Worm (Caenorhabditis elegans): ENCODE results near the gene B0294.3.

The B0294.3 gene

ce11 chrX:1857777-1858176, 34.2 kb upstream of the B0294.3 start:
- TF ChIP-seq scrt-1 (GFP tag; IDR thresholded peaks at IDR 0.05) (no peak), tra-4 (tag; optimal IDR thresholded peaks at IDR 0.05) (no peak), flt-1 (GFP tag; IDR thresholded peaks at IDR 0.05) (no peak), hmbx-1 (tag; optimal IDR thresholded peaks at IDR 0.05) (no peak), F13C5.2 (tag; optimal IDR thresholded peaks at IDR 0.05) (no peak), ets-7 (tag; optimal IDR thresholded peaks at IDR 0.05) (no peak), ama-1 (optimal IDR thresholded peaks at IDR 0.05) (no peak), B0310.2 (tag; optimal IDR thresholded peaks at IDR 0.05) (no peak), aly-1 (tag; optimal IDR thresholded peaks at IDR 0.05) (no peak), ceh-13 (GFP tag; optimal IDR thresholded peaks at IDR 0.05) (no peak), ceh-36 (tag; optimal IDR thresholded peaks at IDR 0.05) (no peak), tbx-37 (GFP tag; conservative IDR thresholded peaks at IDR 0.05) (no peak), pes-1 (GFP tag; IDR thresholded peaks at IDR 0.05) (no peak), hnd-1 (tag; optimal IDR thresholded peaks at IDR 0.05) (no peak), tbx-11 (GFP tag; IDR thresholded peaks at IDR 0.05) (no peak), sea-1 (GFP tag; conservative IDR thresholded peaks at IDR 0.05) (no peak), hmg-4 (GFP tag; optimal IDR thresholded peaks at IDR 0.05) (no peak)

- TF ChIP-seq hnd-1 (tag; optimal IDR thresholded peaks at IDR 0.05) = peak; percentile 57
- peak; percentile 73 for TF ChIP-seq ceh-36 (tag; optimal IDR thresholded peaks at IDR 0.05)
- peak; percentile 79 for TF ChIP-seq ets-7 (tag; optimal IDR thresholded peaks at IDR 0.05)
- TF ChIP-seq scrt-1 (GFP tag; IDR thresholded peaks at IDR 0.05) = peak; percentile 90
- TF ChIP-seq ceh-13 (GFP tag; optimal IDR thresholded peaks at IDR 0.05) = peak; percentile 73
- peak; percentile 86 for TF ChIP-seq aly-1 (tag; optimal IDR thresholded peaks at IDR 0.05)
- peak; percentile 91 for TF ChIP-seq pes-1 (GFP tag; IDR thresholded peaks at IDR 0.05)
- TF ChIP-seq tbx-37 (GFP tag; conservative IDR thresholded peaks at IDR 0.05) = peak; percentile 85
- peak; percentile 87 for TF ChIP-seq F13C5.2 (tag; optimal IDR thresholded peaks at IDR 0.05)
- TF ChIP-seq tbx-11 (GFP tag; IDR thresholded peaks at IDR 0.05) = peak; percentile 88
- no peak for TF ChIP-seq hmbx-1 (tag; optimal IDR thresholded peaks at IDR 0.05)
- TF ChIP-seq hmg-4 (GFP tag; optimal IDR thresholded peaks at IDR 0.05) = peak; percentile 88
- peak; percentile 91 for TF ChIP-seq sea-1 (GFP tag; conservative IDR thresholded peaks at IDR 0.05)
- peak; percentile 63 for TF ChIP-seq B0310.2 (tag; optimal IDR thresholded peaks at IDR 0.05)
- peak; percentile 89 for TF ChIP-seq flt-1 (GFP tag; IDR thresholded peaks at IDR 0.05)
- peak; percentile 59 for TF ChIP-seq tra-4 (tag; optimal IDR thresholded peaks at IDR 0.05)
- TF ChIP-seq ama-1 (optimal IDR thresholded peaks at IDR 0.05) = no peak
Observed at ce11 chrX:1858616-1859015, 33.4 kb upstream of the B0294.3 start.

ce11 chrX:1860422-1860821, 31.6 kb upstream of the B0294.3 start, which contains the start of gene T26C11.8:
Gene T26C11.8 (plus strand): TSS chrX:1860722.
- TF ChIP-seq scrt-1 (GFP tag; IDR thresholded peaks at IDR 0.05) = no peak
- no peak for TF ChIP-seq ets-7 (tag; optimal IDR thresholded peaks at IDR 0.05)
- no peak for TF ChIP-seq tbx-37 (GFP tag; conservative IDR thresholded peaks at IDR 0.05)
- no peak for TF ChIP-seq ceh-36 (tag; optimal IDR thresholded peaks at IDR 0.05)
- TF ChIP-seq F13C5.2 (tag; optimal IDR thresholded peaks at IDR 0.05) = no peak

ce11 chrX:1864946-1865345, 27.0 kb upstream of the B0294.3 start, which contains the start of gene tbx-41:
Gene tbx-41 (plus strand): TSS chrX:1865246.
- no peak for TF ChIP-seq ama-1 (optimal IDR thresholded peaks at IDR 0.05)
- no peak for TF ChIP-seq tra-4 (tag; optimal IDR thresholded peaks at IDR 0.05)
- TF ChIP-seq aly-1 (tag; optimal IDR thresholded peaks at IDR 0.05) = no peak
- no peak for TF ChIP-seq F13C5.2 (tag; optimal IDR thresholded peaks at IDR 0.05)
- no peak for TF ChIP-seq hmbx-1 (tag; optimal IDR thresholded peaks at IDR 0.05)
- TF ChIP-seq hmg-4 (GFP tag; optimal IDR thresholded peaks at IDR 0.05) = no peak
- TF ChIP-seq B0310.2 (tag; optimal IDR thresholded peaks at IDR 0.05) = no peak
- no peak for TF ChIP-seq ets-7 (tag; optimal IDR thresholded peaks at IDR 0.05)
- TF ChIP-seq sea-1 (GFP tag; conservative IDR thresholded peaks at IDR 0.05) = no peak
- no peak for TF ChIP-seq tbx-11 (GFP tag; IDR thresholded peaks at IDR 0.05)
- TF ChIP-seq tbx-37 (GFP tag; conservative IDR thresholded peaks at IDR 0.05) = no peak
- TF ChIP-seq hnd-1 (tag; optimal IDR thresholded peaks at IDR 0.05) = no peak

- TF ChIP-seq ceh-13 (GFP tag; optimal IDR thresholded peaks at IDR 0.05) = no peak
- TF ChIP-seq pes-1 (GFP tag; IDR thresholded peaks at IDR 0.05) = no peak
- no peak for TF ChIP-seq tbx-37 (GFP tag; conservative IDR thresholded peaks at IDR 0.05)
- no peak for TF ChIP-seq F13C5.2 (tag; optimal IDR thresholded peaks at IDR 0.05)
- no peak for TF ChIP-seq ama-1 (optimal IDR thresholded peaks at IDR 0.05)
- no peak for TF ChIP-seq sea-1 (GFP tag; conservative IDR thresholded peaks at IDR 0.05)
- TF ChIP-seq hnd-1 (tag; optimal IDR thresholded peaks at IDR 0.05) = no peak
- TF ChIP-seq aly-1 (tag; optimal IDR thresholded peaks at IDR 0.05) = no peak
- no peak for TF ChIP-seq hmg-4 (GFP tag; optimal IDR thresholded peaks at IDR 0.05)
- no peak for TF ChIP-seq scrt-1 (GFP tag; IDR thresholded peaks at IDR 0.05)
- TF ChIP-seq B0310.2 (tag; optimal IDR thresholded peaks at IDR 0.05) = no peak
- TF ChIP-seq tbx-11 (GFP tag; IDR thresholded peaks at IDR 0.05) = no peak
- TF ChIP-seq ets-7 (tag; optimal IDR thresholded peaks at IDR 0.05) = no peak
Observed at ce11 chrX:1870991-1871390, 21.0 kb upstream of the B0294.3 start.

- TF ChIP-seq B0310.2 (tag; optimal IDR thresholded peaks at IDR 0.05) = peak; percentile 53
- TF ChIP-seq ama-1 (optimal IDR thresholded peaks at IDR 0.05) = no peak
- peak; percentile 83 for TF ChIP-seq aly-1 (tag; optimal IDR thresholded peaks at IDR 0.05)
- peak; percentile 85 for TF ChIP-seq sea-1 (GFP tag; conservative IDR thresholded peaks at IDR 0.05)
- TF ChIP-seq hmg-4 (GFP tag; optimal IDR thresholded peaks at IDR 0.05) = peak; percentile 91
- peak; percentile 51 for TF ChIP-seq hmbx-1 (tag; optimal IDR thresholded peaks at IDR 0.05)
- peak; percentile 81 for TF ChIP-seq hnd-1 (tag; optimal IDR thresholded peaks at IDR 0.05)
- TF ChIP-seq F13C5.2 (tag; optimal IDR thresholded peaks at IDR 0.05) = peak; percentile 89
- TF ChIP-seq pes-1 (GFP tag; IDR thresholded peaks at IDR 0.05) = peak; percentile 93
- peak; percentile 88 for TF ChIP-seq scrt-1 (GFP tag; IDR thresholded peaks at IDR 0.05)
- peak; percentile 81 for TF ChIP-seq tbx-37 (GFP tag; conservative IDR thresholded peaks at IDR 0.05)
- no peak for TF ChIP-seq tra-4 (tag; optimal IDR thresholded peaks at IDR 0.05)
- peak; percentile 83 for TF ChIP-seq ceh-36 (tag; optimal IDR thresholded peaks at IDR 0.05)
- peak; percentile 52 for TF ChIP-seq ets-7 (tag; optimal IDR thresholded peaks at IDR 0.05)
- peak; percentile 91 for TF ChIP-seq tbx-11 (GFP tag; IDR thresholded peaks at IDR 0.05)
- TF ChIP-seq flt-1 (GFP tag; IDR thresholded peaks at IDR 0.05) = peak; percentile 94
- TF ChIP-seq ceh-13 (GFP tag; optimal IDR thresholded peaks at IDR 0.05) = peak; percentile 76
Observed at ce11 chrX:1880665-1881064, 11.3 kb upstream of the B0294.3 start.

ce11 chrX:1888445-1889035, 3.4 kb upstream of the B0294.3 start:
- TF ChIP-seq tbx-37 (GFP tag; conservative IDR thresholded peaks at IDR 0.05) (no peak), pes-1 (GFP tag; IDR thresholded peaks at IDR 0.05) (0 out of 2 replicates have a peak, but pooled peaks have one; percentile 7), aly-1 (tag; optimal IDR thresholded peaks at IDR 0.05) (no peak)

All from whole organism, early embryonic.